Worm (Caenorhabditis elegans): Measurements from ENCODE around the gene gst-13.

DNA sequence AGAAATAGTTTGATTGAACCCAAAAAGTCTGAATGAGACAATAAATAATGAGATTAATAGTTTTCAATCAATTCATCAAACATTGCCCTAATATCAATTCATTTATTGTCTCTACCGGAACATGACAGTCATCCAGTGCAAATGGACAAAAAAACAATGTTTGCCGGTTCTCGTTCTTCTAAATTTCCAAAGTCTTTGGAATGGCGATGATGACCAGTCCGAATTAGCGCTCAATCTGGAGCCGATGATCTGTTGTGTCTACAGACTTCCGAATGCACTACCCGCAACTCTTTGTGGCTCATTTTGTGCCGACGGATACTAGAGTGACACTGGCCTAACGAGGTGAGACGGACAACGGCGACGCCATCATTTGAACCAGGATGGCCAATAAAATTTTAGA is 5.0 kb downstream of the gst-13 start, which contains the start of gene T26C5.3:
- TF ChIP-seq nfya-1 (tag; optimal IDR thresholded peaks at IDR 0.05; ENCODE audit: borderline replicate concordance, insufficient read depth) (no peak), hsf-1 (GFP tag; IDR thresholded peaks at IDR 0.05) (no peak), zim-3 (tag; optimal IDR thresholded peaks at IDR 0.05) (no peak), nfyb-1 (GFP tag; IDR thresholded peaks at IDR 0.05) (no peak), unc-62 (GFP tag; optimal IDR thresholded peaks at IDR 0.05) (no peak)

Data from whole organism, young adult.